Fruit fly (Drosophila melanogaster) whole organism, pupa: Measurements from ENCODE around the gene crm.

Experiments
- CG10348 ChIP-seq: fragments of 200-800 bp; sonication (Bioruptor generic); IDR thresholded peaks from 2 replicates; pipeline ENCODE4 v1.3.6; 2022; ENCODE audit warnings: missing biosample characterization, missing genetic modification characterization
- CG12605 ChIP-seq: fragments of 200-800 bp; sonication (Bioruptor generic); IDR thresholded peaks from 2 replicates; pipeline ENCODE4 v1.3.6; 2022; ENCODE audit warnings: missing biosample characterization, missing genetic modification characterization
- CG32121 ChIP-seq: fragments of 200-800 bp; sonication (Bioruptor generic); IDR thresholded peaks from 2 replicates; pipeline ENCODE4 v1.3.6; 2022; ENCODE audit warnings: missing biosample characterization, missing genetic modification characterization
- CG34367 ChIP-seq: fragments of 200-800 bp; sonication (Bioruptor generic); optimal IDR thresholded peaks from 2 replicates; lab custom pipeline; 2018; ENCODE audit warnings: missing biosample characterization, mild to moderate bottlenecking, missing genetic modification characterization
- CG4496 ChIP-seq: fragments of 200-800 bp; sonication (Bioruptor generic); IDR thresholded peaks from 3 replicates; pipeline ENCODE4 v1.3.6; 2022; ENCODE audit warnings: missing biosample characterization, missing genetic modification characterization
- CG9948 ChIP-seq: fragments of 200-800 bp; sonication (Bioruptor generic); optimal IDR thresholded peaks from 2 replicates; lab custom pipeline; 2018; ENCODE audit warnings: missing biosample characterization, mild to moderate bottlenecking, missing genetic modification characterization, moderate library complexity
- D1 ChIP-seq: fragments of 200-800 bp; sonication (Bioruptor generic); optimal IDR thresholded peaks from 2 replicates; lab custom pipeline; 2018; ENCODE audit warnings: missing biosample characterization, mild to moderate bottlenecking, missing genetic modification characterization, moderate library complexity
- EcR ChIP-seq: fragments of 200-800 bp; sonication (Bioruptor generic); optimal IDR thresholded peaks from 3 replicates; lab custom pipeline; 2019; ENCODE audit warnings: missing biosample characterization, missing genetic modification characterization, mild to moderate bottlenecking, moderate library complexity, missing genetic modification reagents
- Pif1B ChIP-seq: fragments of 200-800 bp; sonication (Bioruptor generic); optimal IDR thresholded peaks from 3 replicates; lab custom pipeline; 2016; ENCODE audit warnings: missing biosample characterization, missing genetic modification characterization
- gl ChIP-seq: fragments of 200-800 bp; sonication (Bioruptor generic); optimal IDR thresholded peaks from 2 replicates; lab custom pipeline; 2018; ENCODE audit warnings: missing biosample characterization, mild to moderate bottlenecking, missing genetic modification characterization

DNA sequence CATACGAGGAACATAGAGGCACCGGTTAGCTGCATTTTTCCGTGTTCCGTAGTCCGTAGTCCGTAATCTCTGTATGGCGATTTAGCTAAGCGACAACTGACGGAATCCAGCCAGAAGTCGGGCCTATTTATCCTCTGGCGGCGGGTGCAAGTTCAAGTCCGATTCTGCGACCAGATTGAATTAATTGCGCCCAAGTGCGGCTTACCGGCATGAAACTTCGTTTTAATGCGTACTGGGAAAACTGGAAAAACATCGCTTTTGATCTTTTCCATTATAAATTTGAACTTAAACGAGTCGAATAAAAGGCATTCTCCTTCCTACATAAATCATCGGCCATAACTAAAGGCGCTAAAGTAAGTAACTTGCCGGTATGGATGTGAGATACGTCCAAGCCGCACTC is 44.8 kb downstream of the crm start, which contains the start of gene dyw:
- TF ChIP-seq gl (tag; lab: Kevin White, UChicago) (no peak), CG34367 (no peak), D1 (no peak), EcR (no peak), CG32121 (GFP tag; lab: Robert Waterston, UW) (no peak), CG4496 (GFP tag; lab: Robert Waterston, UW) (no peak), CG12605 (GFP tag; lab: Robert Waterston, UW) (no peak), CG10348 (no peak), CG9948 (no peak), Pif1B (GFP tag; lab: Kevin White, UChicago) (no peak)
